Worm (Caenorhabditis elegans): ENCODE results near the gene chil-27.

Gene chil-27

ce11 chrII:9528480-9528879 is 50.8 kb downstream of the chil-27 start, which contains the start of gene sra-2:
Gene sra-2, plus strand, starts transcription at chrII:9528780.
- TF ChIP-seq hmg-4 (GFP tag; optimal IDR thresholded peaks at IDR 0.05) (no peak), tbx-11 (GFP tag; IDR thresholded peaks at IDR 0.05) (no peak), hnd-1 (tag; optimal IDR thresholded peaks at IDR 0.05) (no peak), ets-7 (tag; optimal IDR thresholded peaks at IDR 0.05) (no peak), tra-4 (tag; optimal IDR thresholded peaks at IDR 0.05) (no peak), ceh-13 (GFP tag; optimal IDR thresholded peaks at IDR 0.05) (no peak), ceh-36 (tag; optimal IDR thresholded peaks at IDR 0.05) (no peak), F13C5.2 (tag; optimal IDR thresholded peaks at IDR 0.05) (no peak), scrt-1 (GFP tag; IDR thresholded peaks at IDR 0.05) (no peak), B0310.2 (tag; optimal IDR thresholded peaks at IDR 0.05) (no peak), aly-1 (tag; optimal IDR thresholded peaks at IDR 0.05) (no peak), tbx-37 (GFP tag; conservative IDR thresholded peaks at IDR 0.05) (no peak), sea-1 (GFP tag; conservative IDR thresholded peaks at IDR 0.05) (no peak), hmbx-1 (tag; optimal IDR thresholded peaks at IDR 0.05) (no peak), flt-1 (GFP tag; IDR thresholded peaks at IDR 0.05) (no peak), ama-1 (optimal IDR thresholded peaks at IDR 0.05) (no peak), pes-1 (GFP tag; IDR thresholded peaks at IDR 0.05) (no peak)
